Worm (Caenorhabditis elegans): Measurements from ENCODE around the gene kqt-1.

Gene kqt-1

DNA sequence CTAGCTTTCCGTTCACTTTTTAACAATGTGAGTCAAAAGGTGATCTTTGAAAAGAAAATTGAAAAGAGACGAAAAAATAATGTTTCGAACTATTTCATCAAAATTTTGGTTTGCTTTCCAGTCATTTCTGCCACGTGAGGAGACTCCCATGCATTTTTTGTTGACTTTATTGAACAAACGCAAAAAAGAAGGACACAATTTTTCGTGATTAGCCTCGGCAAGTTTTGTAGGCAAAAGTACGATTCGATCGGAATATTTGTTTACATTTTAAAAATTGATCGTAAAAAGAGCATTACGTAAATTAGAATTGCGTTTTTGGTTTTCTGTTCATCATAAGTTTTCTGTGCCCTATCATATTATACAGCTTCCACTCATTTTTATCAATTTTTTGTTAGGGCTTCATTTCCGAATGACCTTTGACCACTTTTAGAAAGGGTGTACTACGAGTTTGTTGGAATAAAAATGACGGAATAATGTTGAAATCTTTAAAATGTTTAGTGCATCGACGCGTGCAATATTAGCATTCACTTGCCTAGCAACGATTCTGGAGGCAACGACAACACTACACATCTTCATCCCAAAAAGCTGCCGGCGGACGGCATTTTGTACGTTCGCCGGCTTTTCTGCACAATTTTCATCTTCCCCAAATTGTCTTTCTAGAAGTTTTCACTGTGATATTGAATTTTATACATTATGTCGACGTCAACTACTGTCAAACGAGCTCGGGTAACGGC is 26.3 kb downstream of the kqt-1 start, which contains the start of gene C56E10.3:
C56E10.3 (plus strand) TSS at position 684 of the 734 bp plus-strand sequence.
- TF ChIP-seq dao-5 (tag; optimal IDR thresholded peaks at IDR 0.05), result no peak
- TF ChIP-seq him-1 (tag; optimal IDR thresholded peaks at IDR 0.05), result no peak
- no peak for TF ChIP-seq W03F9.2 (tag; optimal IDR thresholded peaks at IDR 0.05)

DNA sequence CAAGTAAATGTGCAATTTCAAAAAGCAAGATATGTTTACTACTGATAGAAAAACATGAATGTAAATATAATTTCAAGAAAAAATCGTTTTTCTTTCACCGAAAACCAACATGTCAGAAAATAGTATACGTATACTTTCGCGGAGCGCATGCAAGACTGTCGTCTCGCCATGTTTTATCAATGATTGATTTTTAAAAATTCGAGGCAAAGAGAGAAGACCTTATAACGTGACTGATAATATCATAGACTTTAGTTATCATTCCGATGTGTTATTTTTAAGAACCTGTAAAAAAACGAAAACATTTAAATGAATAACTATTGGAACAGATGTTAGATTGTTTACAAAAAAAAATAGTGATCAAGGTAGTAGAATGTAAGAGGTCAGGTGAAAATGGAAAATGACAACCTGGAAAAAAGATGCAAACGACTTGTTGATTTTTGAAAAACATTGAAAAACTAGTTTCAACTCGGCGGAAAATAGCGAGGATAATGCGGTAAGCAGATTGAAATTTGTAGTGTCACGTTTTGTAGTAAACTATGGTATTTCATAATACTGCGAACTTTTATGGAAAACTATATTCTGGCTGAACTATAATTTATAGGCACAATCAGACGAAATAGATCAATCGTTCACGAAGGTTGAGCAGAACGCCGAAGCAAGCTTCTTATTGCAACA is 27.7 kb downstream of the kqt-1 start:
- TF ChIP-seq him-1 (tag; optimal IDR thresholded peaks at IDR 0.05) (no peak), W03F9.2 (tag; optimal IDR thresholded peaks at IDR 0.05) (no peak), dao-5 (tag; optimal IDR thresholded peaks at IDR 0.05) (no peak)

DNA sequence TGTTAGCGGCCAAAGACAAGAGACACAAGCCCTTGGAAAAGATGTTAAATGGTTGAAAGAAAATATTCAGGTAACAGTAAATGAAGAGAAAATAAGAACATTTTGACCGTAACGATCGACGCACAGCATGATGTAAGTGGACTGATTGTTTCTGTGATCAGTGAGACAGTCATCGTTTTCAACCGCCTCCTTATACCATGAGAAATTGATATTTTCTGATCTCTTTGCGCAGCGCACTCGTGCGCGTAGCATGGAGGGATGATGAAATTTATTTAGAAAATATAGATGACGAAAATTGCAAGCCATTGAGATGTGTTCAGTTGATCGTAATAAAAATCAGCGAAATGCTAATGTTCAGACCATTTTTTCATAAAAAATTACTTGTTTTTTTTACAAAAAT is 30.8 kb downstream of the kqt-1 start:
- TF ChIP-seq dao-5 (tag; optimal IDR thresholded peaks at IDR 0.05) (no peak), him-1 (tag; optimal IDR thresholded peaks at IDR 0.05) (no peak), W03F9.2 (tag; optimal IDR thresholded peaks at IDR 0.05) (no peak)

DNA sequence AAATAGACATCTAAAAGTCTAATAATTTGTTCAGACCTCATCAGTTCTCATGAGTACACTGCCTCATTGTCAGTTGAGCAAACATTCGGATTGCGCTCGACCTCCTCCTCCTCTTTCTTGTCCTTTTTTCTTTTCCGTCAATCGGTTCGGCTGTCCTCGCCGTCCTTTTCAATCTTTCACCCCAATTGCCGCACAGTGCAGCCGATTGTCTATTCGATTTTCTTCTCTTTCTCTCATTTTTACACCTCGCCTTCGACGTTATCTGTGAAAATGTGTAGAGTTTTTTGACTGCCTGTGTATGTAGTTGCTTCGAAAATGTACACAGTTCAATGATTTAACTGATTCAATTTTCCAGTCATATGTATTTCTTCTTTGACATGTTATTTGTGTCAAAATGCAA is 34.4 kb downstream of the kqt-1 start:
- TF ChIP-seq him-1 (tag; optimal IDR thresholded peaks at IDR 0.05) (no peak), dao-5 (tag; optimal IDR thresholded peaks at IDR 0.05) (no peak), W03F9.2 (tag; optimal IDR thresholded peaks at IDR 0.05) (no peak)

DNA sequence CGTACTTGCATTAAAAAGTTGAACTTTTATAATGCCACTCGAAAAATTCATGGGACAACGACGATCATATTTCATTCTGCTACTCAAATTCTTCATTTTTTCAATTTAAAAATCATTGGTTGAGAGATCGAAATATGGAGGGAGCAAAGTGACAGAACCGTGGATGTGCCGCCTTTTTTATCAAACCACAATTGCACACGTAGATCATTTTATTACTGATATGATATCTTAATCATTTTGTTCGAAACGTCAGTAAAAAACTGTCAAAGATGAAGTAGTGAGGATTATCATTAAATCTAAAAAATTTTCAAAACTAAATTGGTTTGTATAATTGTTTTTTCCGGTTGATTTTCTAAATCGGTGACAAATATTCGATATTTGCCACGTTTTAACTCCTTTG is 35.3 kb downstream of the kqt-1 start:
- TF ChIP-seq dao-5 (tag; optimal IDR thresholded peaks at IDR 0.05) (no peak), him-1 (tag; optimal IDR thresholded peaks at IDR 0.05) (no peak), W03F9.2 (tag; optimal IDR thresholded peaks at IDR 0.05) (no peak)

DNA sequence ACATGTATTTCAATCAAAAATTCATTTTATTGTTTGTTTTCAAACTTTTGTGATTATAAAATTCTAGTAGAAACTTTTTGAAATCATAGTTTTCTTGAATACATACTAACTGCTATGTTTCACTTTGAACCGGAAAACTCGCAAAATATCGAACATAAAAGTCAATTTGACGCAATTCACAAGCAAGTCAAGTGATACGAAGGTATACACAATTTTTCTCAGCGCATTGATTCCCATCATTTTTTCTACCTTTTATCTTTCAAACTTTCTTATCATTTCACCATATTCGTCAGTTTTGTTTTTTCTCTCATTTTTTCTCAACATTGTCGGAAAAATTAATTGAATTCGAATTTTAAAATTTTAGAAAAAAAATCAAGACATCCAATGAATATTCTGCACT is 36.4 kb downstream of the kqt-1 start, which contains the start of gene nhr-173:
nhr-173 (plus strand) TSS at position 366 of the 400 bp plus-strand sequence.
- TF ChIP-seq him-1 (tag; optimal IDR thresholded peaks at IDR 0.05), result no peak
- no peak for TF ChIP-seq W03F9.2 (tag; optimal IDR thresholded peaks at IDR 0.05)
- TF ChIP-seq dao-5 (tag; optimal IDR thresholded peaks at IDR 0.05), result no peak

DNA sequence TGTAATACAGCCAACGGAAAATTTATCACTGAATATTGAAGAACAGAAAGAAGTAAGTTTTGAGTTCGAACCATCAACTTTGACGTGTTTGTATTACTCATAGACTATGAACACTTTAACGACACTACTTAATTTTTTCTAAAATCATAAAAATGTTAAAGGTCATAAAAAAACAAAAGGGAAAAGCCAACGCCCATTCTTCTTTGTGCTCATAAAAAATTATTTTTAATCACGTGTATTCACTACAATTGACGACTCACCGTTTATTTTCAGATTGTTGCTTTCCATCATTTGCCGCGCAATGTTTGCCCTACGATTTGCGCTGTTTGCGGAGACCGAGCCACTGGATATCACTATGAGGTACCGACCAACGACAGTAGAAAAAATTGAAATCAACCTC is 37.4 kb downstream of the kqt-1 start:
- TF ChIP-seq dao-5 (tag; optimal IDR thresholded peaks at IDR 0.05) (no peak), W03F9.2 (tag; optimal IDR thresholded peaks at IDR 0.05) (no peak), him-1 (tag; optimal IDR thresholded peaks at IDR 0.05) (no peak)

DNA sequence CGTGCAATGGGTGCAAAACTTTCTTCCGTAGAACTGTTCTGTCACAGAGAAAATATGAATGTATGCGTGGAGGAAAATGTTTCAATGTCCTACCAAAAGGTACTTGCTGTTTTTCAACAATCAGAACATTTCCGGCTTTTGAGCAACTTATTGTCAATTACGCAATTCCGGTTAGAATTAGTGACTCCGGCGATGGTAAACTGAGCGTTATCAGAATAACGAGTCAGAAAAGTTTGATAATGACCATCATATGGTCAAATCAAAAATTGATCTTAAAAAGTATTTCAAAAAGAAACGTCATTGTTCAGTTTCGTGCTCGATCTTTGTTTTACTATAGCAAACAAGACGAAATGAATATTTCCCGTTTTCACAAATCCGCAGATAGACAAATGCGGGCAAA is 38.0 kb downstream of the kqt-1 start:
- TF ChIP-seq dao-5 (tag; optimal IDR thresholded peaks at IDR 0.05), result no peak
- no peak for TF ChIP-seq W03F9.2 (tag; optimal IDR thresholded peaks at IDR 0.05)
- no peak for TF ChIP-seq him-1 (tag; optimal IDR thresholded peaks at IDR 0.05)

DNA sequence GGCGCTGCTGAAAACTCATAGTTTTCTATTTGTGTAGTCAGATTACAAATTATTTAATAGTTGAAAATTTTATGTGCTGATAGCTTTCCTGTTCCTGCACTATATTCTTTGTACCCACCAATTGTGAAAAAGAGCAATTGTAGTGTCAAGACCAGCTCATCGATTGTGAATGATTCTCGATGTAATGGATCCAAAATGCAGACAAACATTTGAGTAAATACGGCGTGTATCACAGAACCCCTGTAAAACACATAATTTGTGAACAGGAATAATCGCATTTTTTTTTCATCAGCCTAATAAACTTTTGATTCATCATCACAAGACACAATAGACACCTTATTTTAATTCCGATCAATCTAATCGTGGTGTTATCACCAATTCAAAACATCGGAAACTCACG is 43.5 kb downstream of the kqt-1 start:
- TF ChIP-seq him-1 (tag; optimal IDR thresholded peaks at IDR 0.05) (no peak), dao-5 (tag; optimal IDR thresholded peaks at IDR 0.05) (no peak), W03F9.2 (tag; optimal IDR thresholded peaks at IDR 0.05) (no peak)

DNA sequence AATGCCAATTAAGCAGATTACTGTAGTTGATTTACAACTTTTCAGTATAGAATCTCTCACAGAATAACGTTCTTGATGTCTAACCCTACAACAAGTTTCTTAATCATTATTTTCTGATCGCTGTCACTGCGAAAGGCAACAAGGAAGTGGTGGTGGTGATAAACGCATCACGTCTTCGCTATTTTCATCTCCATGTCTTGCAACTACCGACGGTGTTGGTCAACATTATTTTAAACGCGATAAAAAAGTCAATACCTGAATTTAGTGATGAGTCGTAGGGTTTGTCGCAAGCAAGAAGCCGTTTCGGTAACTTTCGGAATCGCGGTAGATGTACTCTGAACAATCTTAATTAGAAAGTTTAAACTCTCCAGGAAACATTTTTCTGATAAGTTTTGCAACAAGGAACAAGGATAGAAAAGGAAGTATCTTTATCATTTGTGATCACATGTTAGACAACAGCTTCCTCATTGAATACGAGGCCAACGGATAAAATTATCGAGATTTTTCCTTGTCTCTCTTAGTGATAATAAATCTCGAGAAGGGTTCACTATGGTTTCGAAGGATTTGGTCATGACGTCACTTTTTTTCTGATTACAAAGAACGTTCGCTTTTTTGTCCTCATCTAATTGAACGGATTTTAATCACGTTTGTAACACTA is 45.1 kb downstream of the kqt-1 start:
- TF ChIP-seq W03F9.2 (tag; optimal IDR thresholded peaks at IDR 0.05) (no peak), him-1 (tag; optimal IDR thresholded peaks at IDR 0.05) (no peak), dao-5 (tag; optimal IDR thresholded peaks at IDR 0.05) (no peak)

DNA sequence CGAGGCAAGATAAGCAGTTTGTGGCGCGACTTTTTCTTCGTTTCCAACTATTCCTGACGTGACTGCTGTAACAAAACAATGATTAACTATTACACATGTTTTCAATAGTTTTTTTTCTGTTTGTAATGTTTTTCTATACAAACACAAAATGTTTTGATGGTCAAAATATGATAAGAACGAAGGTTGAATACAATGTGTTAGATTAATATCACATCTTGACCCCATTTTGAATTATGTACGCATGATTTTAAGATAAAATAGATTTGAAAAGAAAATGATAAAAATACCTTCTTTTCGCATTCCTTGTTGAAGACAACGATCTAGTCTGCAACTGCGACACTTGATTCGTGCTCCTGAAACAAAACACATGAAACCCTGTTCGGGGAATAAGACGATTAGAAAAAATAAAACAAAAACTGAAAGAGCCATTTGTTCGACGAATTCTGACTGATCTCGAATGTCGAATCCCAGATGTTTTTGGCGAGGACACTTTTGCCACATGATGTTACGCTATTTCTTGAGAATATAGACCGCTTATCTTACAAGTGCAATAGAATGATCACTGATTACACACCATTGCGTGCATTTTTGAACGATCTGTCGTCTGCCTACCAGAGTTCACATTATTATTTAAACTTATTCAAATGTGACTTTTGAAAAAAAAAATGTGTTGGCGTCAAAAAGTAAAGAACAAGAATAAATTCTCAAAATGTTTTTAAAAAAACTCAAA is 46.5 kb downstream of the kqt-1 start:
- no peak for TF ChIP-seq him-1 (tag; optimal IDR thresholded peaks at IDR 0.05)
- no peak for TF ChIP-seq W03F9.2 (tag; optimal IDR thresholded peaks at IDR 0.05)
- no peak for TF ChIP-seq dao-5 (tag; optimal IDR thresholded peaks at IDR 0.05)

DNA sequence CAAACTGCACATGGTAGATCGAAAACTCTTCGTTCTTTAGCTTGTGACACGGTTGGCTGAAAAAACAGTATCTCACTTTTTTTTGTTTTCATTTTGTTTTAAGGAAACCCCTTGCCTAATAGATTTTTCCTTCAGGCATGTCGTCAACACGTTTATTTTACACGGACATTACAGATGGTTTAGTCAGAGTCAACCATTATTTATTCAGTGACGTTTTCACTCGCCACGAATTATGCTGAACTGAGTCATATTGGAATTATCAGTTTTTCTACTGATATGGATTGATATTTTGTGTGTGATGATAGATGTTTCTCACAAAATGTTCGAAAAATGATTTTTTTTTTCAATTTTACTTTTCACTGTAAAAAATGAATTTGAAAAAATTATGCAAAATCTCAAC is 48.7 kb downstream of the kqt-1 start:
- TF ChIP-seq him-1 (tag; optimal IDR thresholded peaks at IDR 0.05) (no peak), dao-5 (tag; optimal IDR thresholded peaks at IDR 0.05) (no peak), W03F9.2 (tag; optimal IDR thresholded peaks at IDR 0.05) (no peak)

DNA sequence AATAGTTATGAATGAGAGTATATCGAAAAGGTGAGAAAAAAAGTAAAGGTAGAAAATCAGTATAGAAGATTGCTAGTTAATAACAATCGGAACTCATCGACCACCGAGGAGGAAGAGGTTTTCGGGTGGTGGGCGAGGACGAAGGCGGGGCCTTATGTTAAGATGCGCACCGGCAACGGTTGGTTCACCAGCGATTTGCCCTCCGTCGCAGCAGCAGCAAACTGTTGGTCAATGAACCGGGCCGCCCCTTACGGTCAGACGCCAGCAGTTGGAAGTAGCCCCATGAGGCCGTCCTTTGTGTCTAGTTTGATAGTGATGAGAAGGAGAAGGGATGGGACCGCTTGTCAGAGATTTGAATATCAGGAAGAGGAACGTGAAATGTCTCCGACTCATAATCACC is 50.1 kb downstream of the kqt-1 start, which contains the start of gene nhr-137:
nhr-137 (minus strand) TSS at position 101 of the 400 bp plus-strand sequence.
- TF ChIP-seq him-1 (tag; optimal IDR thresholded peaks at IDR 0.05) (no peak), W03F9.2 (tag; optimal IDR thresholded peaks at IDR 0.05) (no peak), dao-5 (tag; optimal IDR thresholded peaks at IDR 0.05) (no peak)

Data from whole organism, L4/young adult.